Worm (Caenorhabditis elegans) whole organism, L3 larva: Measurements from ENCODE around the gene gcy-8.

ENCODE experiments used
- R02D3.7 ChIP-seq: fragments of 150-350 bp; optimal IDR thresholded peaks from 2 replicates; lab custom pipeline; 2014; ENCODE audit warnings: missing biosample characterization, missing genetic modification characterization
- aly-2 ChIP-seq: fragments of 150-350 bp; optimal IDR thresholded peaks from 2 replicates; lab custom pipeline; 2014; ENCODE audit warnings: missing biosample characterization, missing genetic modification characterization
- ama-1 ChIP-seq: fragments of 150-350 bp; optimal IDR thresholded peaks from 2 replicates; lab custom pipeline; 2018
- ceh-16 ChIP-seq: sonication (generic microtip); optimal IDR thresholded peaks from 2 replicates; lab custom pipeline; 2017; ENCODE audit warnings: missing biosample characterization, missing genetic modification characterization
- ceh-82 ChIP-seq: fragments of 150-350 bp; optimal IDR thresholded peaks from 2 replicates; lab custom pipeline; 2014; ENCODE audit warnings: missing biosample characterization, missing genetic modification characterization
- ceh-9 ChIP-seq: sonication (generic microtip); optimal IDR thresholded peaks from 2 replicates; lab custom pipeline; 2018; ENCODE audit warnings: missing biosample characterization, missing genetic modification characterization
- egl-27 ChIP-seq: sonication (generic microtip); optimal IDR thresholded peaks from 4 replicates; lab custom pipeline; 2017; ENCODE audit warnings: missing biosample characterization, missing genetic modification reagents, missing genetic modification characterization
- egl-5 ChIP-seq: fragments of 150-350 bp; optimal IDR thresholded peaks from 2 replicates; lab custom pipeline; 2017; ENCODE audit warnings: missing biosample characterization, missing genetic modification reagents, missing genetic modification characterization, inconsistent platforms
- elt-2 ChIP-seq: sonication (generic microtip); optimal IDR thresholded peaks from 2 replicates; lab custom pipeline; 2016; ENCODE audit warnings: missing genetic modification reagents, mild to moderate bottlenecking, missing genetic modification characterization, missing compliant biosample characterization
- elt-3 ChIP-seq, 3 experiments: fragments of 150-350 bp in 1 of 3; sonication (generic microtip) in 2 of 3; optimal IDR thresholded peaks; 2 replicates in 2 of 3; 4 replicates in 1 of 3; lab custom pipeline; 2014 to 2017; ENCODE audit warnings: missing biosample characterization in 3 of 3, missing genetic modification characterization in 3 of 3
- eor-1 ChIP-seq, 2 experiments: fragments of 150-350 bp; optimal IDR thresholded peaks; 2 replicates each; lab custom pipeline; 2014 to 2018; ENCODE audit warnings: missing biosample characterization in 2 of 2, missing genetic modification characterization in 2 of 2
- fkh-10 ChIP-seq: sonication (generic microtip); optimal IDR thresholded peaks from 2 replicates; lab custom pipeline; 2017; ENCODE audit warnings: missing biosample characterization, missing genetic modification reagents, missing genetic modification characterization
- fkh-2 ChIP-seq: fragments of 150-350 bp; optimal IDR thresholded peaks from 2 replicates; lab custom pipeline; 2014; ENCODE audit warnings: missing biosample characterization, missing genetic modification reagents, missing genetic modification characterization
- fos-1 ChIP-seq: fragments of 150-350 bp; optimal IDR thresholded peaks from 2 replicates; lab custom pipeline; 2014; ENCODE audit warnings: missing biosample characterization, missing genetic modification characterization
- hmg-11 ChIP-seq: sonication (generic microtip); optimal IDR thresholded peaks from 2 replicates; lab custom pipeline; 2016; ENCODE audit warnings: missing genetic modification characterization, missing compliant biosample characterization
- jun-1 ChIP-seq: fragments of 150-350 bp; optimal IDR thresholded peaks from 2 replicates; lab custom pipeline; 2014; ENCODE audit warnings: missing biosample characterization, missing genetic modification reagents, missing genetic modification characterization
- lin-15B ChIP-seq: fragments of 150-350 bp; optimal IDR thresholded peaks from 2 replicates; lab custom pipeline; 2014; ENCODE audit warnings: missing biosample characterization, missing genetic modification characterization
- lin-39 ChIP-seq: fragments of 150-350 bp; optimal IDR thresholded peaks from 2 replicates; lab custom pipeline; 2018; ENCODE audit warnings: missing biosample characterization, missing genetic modification reagents, missing genetic modification characterization
- lsy-12 ChIP-seq: sonication (generic microtip); optimal IDR thresholded peaks from 2 replicates; lab custom pipeline; 2016; ENCODE audit warnings: mild to moderate bottlenecking, missing genetic modification characterization, missing compliant biosample characterization
- mdl-1 ChIP-seq: fragments of 150-350 bp; optimal IDR thresholded peaks from 2 replicates; lab custom pipeline; 2014; ENCODE audit warnings: missing biosample characterization, missing genetic modification characterization
- mml-1 ChIP-seq: fragments of 150-350 bp; sonication (generic microtip); optimal IDR thresholded peaks from 3 replicates; lab custom pipeline; 2014; ENCODE audit warnings: missing biosample characterization, missing genetic modification characterization
- nfya-1 ChIP-seq: sonication (generic microtip); optimal IDR thresholded peaks from 2 replicates; lab custom pipeline; 2017; ENCODE audit warnings: missing genetic modification characterization, mild to moderate bottlenecking, missing compliant biosample characterization, antibody characterized with exemption, moderate library complexity; ENCODE audit not compliant: insufficient read depth
- nhr-11 ChIP-seq: fragments of 150-350 bp; optimal IDR thresholded peaks from 2 replicates; lab custom pipeline; 2014; ENCODE audit warnings: missing biosample characterization, missing genetic modification characterization
- nhr-23 ChIP-seq: fragments of 150-350 bp; optimal IDR thresholded peaks from 2 replicates; lab custom pipeline; 2014; ENCODE audit warnings: missing biosample characterization, missing genetic modification reagents, missing genetic modification characterization
- nhr-25 ChIP-seq: sonication (generic microtip); optimal IDR thresholded peaks from 2 replicates; lab custom pipeline; 2017; ENCODE audit warnings: missing biosample characterization, missing genetic modification characterization
- nhr-28 ChIP-seq: fragments of 150-350 bp; optimal IDR thresholded peaks from 2 replicates; lab custom pipeline; 2014; ENCODE audit warnings: missing biosample characterization, missing genetic modification characterization
- nhr-43 ChIP-seq: sonication (generic microtip); optimal IDR thresholded peaks from 2 replicates; lab custom pipeline; 2016; ENCODE audit warnings: mild to moderate bottlenecking, missing genetic modification characterization, missing compliant biosample characterization; ENCODE audit not compliant: poor library complexity, severe bottlenecking
- nhr-77 ChIP-seq: fragments of 150-350 bp; optimal IDR thresholded peaks from 2 replicates; lab custom pipeline; 2014; ENCODE audit warnings: missing biosample characterization, missing genetic modification characterization
- pha-4 ChIP-seq: fragments of 150-350 bp; optimal IDR thresholded peaks from 2 replicates; lab custom pipeline; 2014; ENCODE audit warnings: missing biosample characterization, missing genetic modification reagents, missing genetic modification characterization
- pqm-1 ChIP-seq: fragments of 150-350 bp; optimal IDR thresholded peaks from 2 replicates; lab custom pipeline; 2017; ENCODE audit warnings: missing biosample characterization, missing genetic modification characterization, inconsistent platforms
- sea-2 ChIP-seq: fragments of 150-350 bp; sonication (generic microtip); optimal IDR thresholded peaks from 4 replicates; lab custom pipeline; 2014; ENCODE audit warnings: missing biosample characterization, missing genetic modification reagents, missing genetic modification characterization
- skn-1 ChIP-seq: fragments of 150-350 bp; optimal IDR thresholded peaks from 2 replicates; lab custom pipeline; 2014; ENCODE audit warnings: missing biosample characterization, missing genetic modification characterization
- tbx-2 ChIP-seq: sonication (generic microtip); optimal IDR thresholded peaks from 2 replicates; lab custom pipeline; 2016; ENCODE audit warnings: mild to moderate bottlenecking, missing genetic modification characterization, missing compliant biosample characterization
- unc-39 ChIP-seq: sonication (generic microtip); optimal IDR thresholded peaks from 4 replicates; lab custom pipeline; 2017; ENCODE audit warnings: missing biosample characterization, missing genetic modification characterization
- unc-62 ChIP-seq: fragments of 150-350 bp; sonication (generic microtip); optimal IDR thresholded peaks from 4 replicates; lab custom pipeline; 2014; ENCODE audit warnings: missing biosample characterization, missing genetic modification reagents, missing genetic modification characterization
- zag-1 ChIP-seq: fragments of 150-350 bp; optimal IDR thresholded peaks from 2 replicates; lab custom pipeline; 2014; ENCODE audit warnings: missing biosample characterization, missing genetic modification characterization
- ztf-4 ChIP-seq: fragments of 150-350 bp; optimal IDR thresholded peaks from 2 replicates; lab custom pipeline; 2014; ENCODE audit warnings: missing biosample characterization, missing genetic modification characterization

Gene gcy-8

ce11 chrIV:7923982-7924480, 3.9 kb upstream of the gcy-8 start, which contains the start of the genes xpo-3 and C49H3.3:
xpo-3 (minus strand) TSS chrIV:7924032.
C49H3.3 (plus strand) TSS chrIV:7924350.
- no peak for TF ChIP-seq unc-39 (tag; lab: Kevin White, UChicago)
- no peak for TF ChIP-seq nhr-28 (tag; lab: Kevin White, UChicago)
- no peak for TF ChIP-seq sea-2
- no peak for TF ChIP-seq egl-27 (tag; lab: Kevin White, UChicago)
- peak; percentile 29 for TF ChIP-seq hmg-11 (tag; lab: Kevin White, UChicago)
- no peak for TF ChIP-seq nhr-77 (tag; lab: Kevin White, UChicago)
- peak; percentile 38 for TF ChIP-seq ama-1
- no peak for TF ChIP-seq ceh-16
- no peak for TF ChIP-seq nhr-23 (tag; lab: Kevin White, UChicago)
- no peak for TF ChIP-seq fos-1
- TF ChIP-seq R02D3.7 (tag; lab: Kevin White, UChicago): no peak
- TF ChIP-seq jun-1: no peak
- TF ChIP-seq nhr-43: no peak
- TF ChIP-seq fkh-2 (tag; lab: Kevin White, UChicago): no peak
- TF ChIP-seq elt-3 (tag; optimal IDR thresholded peaks at IDR 0.05; lab: Kevin White, UChicago): no peak
- peak; percentile 33 for TF ChIP-seq lin-15B (tag; lab: Kevin White, UChicago)
- no peak for TF ChIP-seq pqm-1 (tag; lab: Kevin White, UChicago)
- TF ChIP-seq mdl-1 (tag; lab: Kevin White, UChicago): no peak
- no peak for TF ChIP-seq skn-1 (tag; lab: Kevin White, UChicago)
- peak; percentile 30 for TF ChIP-seq elt-2
- TF ChIP-seq eor-1 (tag; optimal IDR thresholded peaks at IDR 0.05; lab: Kevin White, UChicago): no peak
- peak; percentile 76 for TF ChIP-seq lin-39 (tag; lab: Kevin White, UChicago)
- no peak for TF ChIP-seq tbx-2 (tag; lab: Kevin White, UChicago)
- TF ChIP-seq pha-4 (tag; lab: Kevin White, UChicago): peak; percentile 63
- TF ChIP-seq zag-1: no peak
- no peak for TF ChIP-seq mml-1 (tag; lab: Kevin White, UChicago)
- TF ChIP-seq unc-62 (GFP tag; lab: Kevin White, UChicago): no peak
- no peak for TF ChIP-seq ceh-9 (tag; lab: Kevin White, UChicago)
- TF ChIP-seq nfya-1 (tag; lab: Kevin White, UChicago): peak; percentile 57
- TF ChIP-seq nhr-25 (tag; lab: Kevin White, UChicago): peak; percentile 34
- TF ChIP-seq ceh-82 (tag; lab: Kevin White, UChicago): no peak
- no peak for TF ChIP-seq fkh-10 (GFP tag; lab: Kevin White, UChicago)
- no peak for TF ChIP-seq nhr-11 (tag; lab: Kevin White, UChicago)
- TF ChIP-seq egl-5 (tag; lab: Kevin White, UChicago): peak; percentile 56

- TF ChIP-seq ama-1 (peak; percentile 46), ztf-4 (no peak), R02D3.7 (tag; lab: Kevin White, UChicago) (peak; percentile 3), lsy-12 (tag; lab: Kevin White, UChicago) (no peak), nhr-23 (tag; lab: Kevin White, UChicago) (peak; percentile 14), aly-2 (tag; lab: Kevin White, UChicago) (peak; percentile 52)
Observed at ce11 chrIV:7924975-7925828, 2.8 kb upstream of the gcy-8 start.

ce11 chrIV:7926102-7926840, 1.7 kb upstream of the gcy-8 start, which contains the start of gene rps-2:
rps-2 (minus strand) TSS chrIV:7926391.
- peak; percentile 21 for TF ChIP-seq nhr-25 (tag; lab: Kevin White, UChicago)
- TF ChIP-seq skn-1 (tag; lab: Kevin White, UChicago): no peak
- peak; percentile 41 for TF ChIP-seq lin-15B (tag; lab: Kevin White, UChicago)
- no peak for TF ChIP-seq hmg-11 (tag; lab: Kevin White, UChicago)
- TF ChIP-seq egl-5 (tag; lab: Kevin White, UChicago): peak; percentile 58
- TF ChIP-seq R02D3.7 (tag; lab: Kevin White, UChicago): no peak
